Fruit fly (Drosophila melanogaster): Measurements from ENCODE around the gene CG8004.

Gene CG8004

DNA sequence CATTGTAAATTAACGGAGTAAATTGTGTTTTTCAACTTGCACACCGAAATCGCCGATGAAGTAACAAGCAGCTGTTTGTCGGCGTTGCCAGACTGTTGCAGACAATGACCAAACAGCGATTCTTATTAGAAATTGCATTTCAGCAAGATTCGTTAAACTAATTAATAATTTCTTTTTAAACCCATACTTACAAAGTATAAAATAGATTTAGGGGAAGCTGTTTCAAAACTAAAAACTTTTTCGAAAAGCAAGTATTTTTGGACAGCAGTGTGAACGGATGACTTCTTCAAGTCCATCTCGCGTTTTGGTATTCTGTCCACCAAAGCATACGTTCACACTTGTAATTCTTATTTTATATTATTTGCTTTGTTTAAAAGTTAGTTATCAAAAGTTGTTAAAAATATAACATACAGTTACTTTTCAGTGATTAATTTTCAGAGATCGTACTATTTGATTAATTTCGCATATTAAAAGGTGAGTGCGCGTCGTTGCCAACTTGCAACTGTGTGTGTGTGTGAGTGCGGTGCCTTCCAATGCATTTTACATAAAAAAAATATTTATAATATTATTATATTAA lies at the start of gene CG8004, which contains the start of gene RhoGDI (continued):
- TF ChIP-seq tup (GFP tag; optimal IDR thresholded peaks at IDR 0.05): peak; percentile 48
- no peak for TF ChIP-seq bbx (GFP tag; IDR thresholded peaks at IDR 0.05; ENCODE audit: partially characterized antibody)
- TF ChIP-seq Hsf (GFP tag; optimal IDR thresholded peaks at IDR 0.05): peak; percentile 80
- peak; percentile 29; the same call in 1 of the 3 replicates for TF ChIP-seq croc (GFP tag; conservative IDR thresholded peaks at IDR 0.05)
- TF ChIP-seq CG10431 (GFP tag; optimal IDR thresholded peaks at IDR 0.05): no peak
- TF ChIP-seq CG18262 (tag; optimal IDR thresholded peaks at IDR 0.05): peak; percentile 50
- TF ChIP-seq CG2202 (tag; optimal IDR thresholded peaks at IDR 0.05): peak; percentile 32
- peak; percentile 44 for TF ChIP-seq CG11398 (GFP tag; optimal IDR thresholded peaks at IDR 0.05)
- peak; percentile 37 for TF ChIP-seq dmrt99B (tag; optimal IDR thresholded peaks at IDR 0.05)
- peak; percentile 25; the same call in 1 of the 2 replicates for TF ChIP-seq Scr (GFP tag; IDR thresholded peaks at IDR 0.05; ENCODE audit: partially characterized antibody)
- no peak for TF ChIP-seq CG33557 (GFP tag; optimal IDR thresholded peaks at IDR 0.05)
- TF ChIP-seq Hmx (GFP tag; optimal IDR thresholded peaks at IDR 0.05): peak; percentile 33
- no peak for TF ChIP-seq CG14965 (GFP tag; optimal IDR thresholded peaks at IDR 0.05; ENCODE audit: borderline replicate concordance)
- peak; percentile 60 for TF ChIP-seq CG7839 (tag; optimal IDR thresholded peaks at IDR 0.05)
- TF ChIP-seq Trl (optimal IDR thresholded peaks at IDR 0.05): no peak
- TF ChIP-seq Trl (GFP tag; optimal IDR thresholded peaks at IDR 0.05): peak; percentile 77
- peak; percentile 4 for TF ChIP-seq CrebB (tag; optimal IDR thresholded peaks at IDR 0.05)
- TF ChIP-seq nau (GFP tag; optimal IDR thresholded peaks at IDR 0.05): no peak
- peak; percentile 7 for TF ChIP-seq CG10543 (GFP tag; optimal IDR thresholded peaks at IDR 0.05)
- TF ChIP-seq CG10274 (GFP tag; optimal IDR thresholded peaks at IDR 0.05): no peak
- peak; percentile 46 for TF ChIP-seq Ada2b (GFP tag; IDR thresholded peaks at IDR 0.05)
- TF ChIP-seq pum (GFP tag; optimal IDR thresholded peaks at IDR 0.05): peak; percentile 61
- TF ChIP-seq Mes4 (GFP tag; optimal IDR thresholded peaks at IDR 0.05): peak; percentile 41
- peak; percentile 38; the same call in 1 of the 2 replicates for TF ChIP-seq CG11247 (GFP tag; IDR thresholded peaks at IDR 0.05)
- peak; percentile 14 for TF ChIP-seq CG7556 (GFP tag; optimal IDR thresholded peaks at IDR 0.05)
- TF ChIP-seq CG2889 (GFP tag; IDR thresholded peaks at IDR 0.05): peak; percentile 62
- TF ChIP-seq Tbp (GFP tag; optimal IDR thresholded peaks at IDR 0.05): no peak
- TF ChIP-seq Lpt (GFP tag; optimal IDR thresholded peaks at IDR 0.05): no peak
- TF ChIP-seq Dfd (GFP tag; optimal IDR thresholded peaks at IDR 0.05): no peak
- TF ChIP-seq cad (GFP tag; optimal IDR thresholded peaks at IDR 0.05): no peak
- peak; percentile 75 to 95 for TF ChIP-seq insv (GFP tag; optimal IDR thresholded peaks at IDR 0.05)
- TF ChIP-seq ci (GFP tag; IDR thresholded peaks at IDR 0.05): peak; percentile 67; the same call in 2 of the 3 replicates
- TF ChIP-seq CG4854 (GFP tag; optimal IDR thresholded peaks at IDR 0.05): peak; percentile 41
- peak in 1 of 2 experiments; percentile 54 for TF ChIP-seq bsh (GFP tag; optimal IDR thresholded peaks at IDR 0.05)
- TF ChIP-seq CG4328 (GFP tag; optimal IDR thresholded peaks at IDR 0.05): peak; percentile 48
- peak; percentile 91 for TF ChIP-seq Ets65A (GFP tag)
- TF ChIP-seq fd64A (GFP tag; optimal IDR thresholded peaks at IDR 0.05): no peak
- peak; percentile 66 for TF ChIP-seq jumu (GFP tag; optimal IDR thresholded peaks at IDR 0.05)
- TF ChIP-seq run (tag; optimal IDR thresholded peaks at IDR 0.05): no peak
- TF ChIP-seq Fer2 (tag; optimal IDR thresholded peaks at IDR 0.05): peak; percentile 45
- no peak for TF ChIP-seq oc (tag; optimal IDR thresholded peaks at IDR 0.05)
- peak; percentile 90 for TF ChIP-seq trem (tag; optimal IDR thresholded peaks at IDR 0.05)
- no peak for TF ChIP-seq fru (optimal IDR thresholded peaks at IDR 0.05)
- peak; percentile 54 for TF ChIP-seq NfI (GFP tag; optimal IDR thresholded peaks at IDR 0.05)
- peak; percentile 4 for TF ChIP-seq CTCF (GFP tag; optimal IDR thresholded peaks at IDR 0.05)
- TF ChIP-seq otp (GFP tag; IDR thresholded peaks at IDR 0.05): no peak
- TF ChIP-seq CG3065 (GFP tag; optimal IDR thresholded peaks at IDR 0.05): no peak
- TF ChIP-seq pros (GFP tag; optimal IDR thresholded peaks at IDR 0.05): no peak
- TF ChIP-seq fd102C (GFP tag; optimal IDR thresholded peaks at IDR 0.05): no peak
- peak; percentile 79 for TF ChIP-seq lab (GFP tag; optimal IDR thresholded peaks at IDR 0.05)
- TF ChIP-seq sisA (GFP tag; IDR thresholded peaks at IDR 0.05): no peak; the same call in none of the 2 replicates
